Fruit fly (Drosophila melanogaster) whole organism, prepupa: ENCODE measurements around the gene CCT4.

ENCODE experiments used
- CG16779 ChIP-seq: fragments of 200-800 bp; sonication (Bioruptor generic); optimal IDR thresholded peaks from 3 replicates; lab custom pipeline; 2017; ENCODE audit warnings: missing biosample characterization, mild to moderate bottlenecking, missing genetic modification characterization
- CG34406 ChIP-seq: fragments of 200-800 bp; sonication (Bioruptor generic); optimal IDR thresholded peaks from 3 replicates; lab custom pipeline; 2016; ENCODE audit warnings: missing biosample characterization, missing genetic modification characterization
- CG6163 ChIP-seq: fragments of 200-800 bp; sonication (Bioruptor generic); IDR thresholded peaks from 3 replicates; pipeline ENCODE4 v1.3.6; 2022; ENCODE audit warnings: missing biosample characterization, missing genetic modification characterization
- CG6854 ChIP-seq: fragments of 200-800 bp; sonication (Bioruptor generic); optimal IDR thresholded peaks from 2 replicates; lab custom pipeline; 2017; ENCODE audit warnings: missing biosample characterization, mild to moderate bottlenecking, missing genetic modification characterization
- Ets21C ChIP-seq: fragments of 200-800 bp; sonication (Bioruptor generic); optimal IDR thresholded peaks from 3 replicates; lab custom pipeline; 2016; ENCODE audit warnings: missing biosample characterization, missing genetic modification characterization
- Hr39 ChIP-seq: fragments of 200-800 bp; sonication (Bioruptor generic); optimal IDR thresholded peaks from 2 replicates; lab custom pipeline; 2016; ENCODE audit warnings: missing biosample characterization, missing genetic modification characterization
- Hr4 ChIP-seq: fragments of 200-800 bp; sonication (Bioruptor generic); optimal IDR thresholded peaks from 3 replicates; lab custom pipeline; 2016; ENCODE audit warnings: missing biosample characterization, missing genetic modification characterization
- Sox15 ChIP-seq: fragments of 200-800 bp; sonication (Bioruptor generic); optimal IDR thresholded peaks from 3 replicates; lab custom pipeline; 2016; ENCODE audit warnings: missing biosample characterization, missing genetic modification characterization
- cyc ChIP-seq: fragments of 200-800 bp; sonication (Bioruptor generic); optimal IDR thresholded peaks from 3 replicates; lab custom pipeline; 2016; ENCODE audit warnings: missing biosample characterization, missing genetic modification characterization
- dac ChIP-seq: fragments of 200-800 bp; sonication (Bioruptor generic); optimal IDR thresholded peaks from 2 replicates; lab custom pipeline; 2017; ENCODE audit warnings: missing biosample characterization, mild to moderate bottlenecking, missing genetic modification characterization
- eg ChIP-seq: fragments of 200-800 bp; sonication (Bioruptor generic); IDR thresholded peaks from 3 replicates; pipeline ENCODE4 v1.3.6; 2022; ENCODE audit warnings: missing biosample characterization, missing genetic modification characterization
- esn ChIP-seq: fragments of 200-800 bp; sonication (Bioruptor generic); optimal IDR thresholded peaks from 2 replicates; lab custom pipeline; 2016; ENCODE audit warnings: missing biosample characterization, mild to moderate bottlenecking, missing genetic modification characterization, moderate library complexity
- fd85E ChIP-seq: fragments of 200-800 bp; sonication (Bioruptor generic); optimal IDR thresholded peaks from 3 replicates; lab custom pipeline; 2016; ENCODE audit warnings: missing biosample characterization, missing genetic modification characterization
- lz ChIP-seq: fragments of 200-800 bp; sonication (Bioruptor generic); optimal IDR thresholded peaks from 3 replicates; lab custom pipeline; 2016; ENCODE audit warnings: missing biosample characterization, missing genetic modification characterization

DNA sequence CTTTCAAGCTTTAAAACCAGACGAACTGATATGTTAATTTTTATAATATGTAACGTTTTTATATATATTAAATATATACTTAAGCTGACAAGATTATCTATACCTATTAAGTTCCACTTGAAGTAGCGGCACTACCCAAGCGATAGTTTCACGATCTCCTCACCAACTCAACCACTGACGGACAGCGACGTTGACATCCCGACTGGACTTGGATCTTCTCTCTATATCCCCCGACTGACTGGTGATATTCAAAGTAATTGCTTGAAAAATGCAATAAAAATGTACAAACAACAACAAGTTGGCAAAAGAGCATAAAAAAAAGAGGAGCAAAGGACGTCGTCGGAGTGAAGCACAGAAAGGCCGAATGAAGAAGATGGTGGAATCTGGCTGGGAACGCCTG, 46.5 kb downstream of the CCT4 start, which contains the start of gene Ref2:
- TF ChIP-seq Sox15: no peak
- no peak for TF ChIP-seq lz
- no peak for TF ChIP-seq CG34406 (GFP tag; lab: Kevin White, UChicago)
- TF ChIP-seq dac: no peak
- TF ChIP-seq Hr39 (GFP tag; lab: Kevin White, UChicago): no peak
- TF ChIP-seq cyc: no peak
- no peak for TF ChIP-seq esn
- TF ChIP-seq CG6163 (GFP tag; lab: Robert Waterston, UW): no peak
- TF ChIP-seq Hr4: no peak
- TF ChIP-seq CG6854 (GFP tag; lab: Kevin White, UChicago): no peak
- TF ChIP-seq CG16779 (tag; lab: Kevin White, UChicago): no peak
- no peak for TF ChIP-seq eg (GFP tag; lab: Robert Waterston, UW)
- no peak for TF ChIP-seq fd85E
- TF ChIP-seq Ets21C (GFP tag; lab: Kevin White, UChicago): no peak
